Worm (Caenorhabditis elegans): Measurements from ENCODE around the gene his-16.

DNA sequence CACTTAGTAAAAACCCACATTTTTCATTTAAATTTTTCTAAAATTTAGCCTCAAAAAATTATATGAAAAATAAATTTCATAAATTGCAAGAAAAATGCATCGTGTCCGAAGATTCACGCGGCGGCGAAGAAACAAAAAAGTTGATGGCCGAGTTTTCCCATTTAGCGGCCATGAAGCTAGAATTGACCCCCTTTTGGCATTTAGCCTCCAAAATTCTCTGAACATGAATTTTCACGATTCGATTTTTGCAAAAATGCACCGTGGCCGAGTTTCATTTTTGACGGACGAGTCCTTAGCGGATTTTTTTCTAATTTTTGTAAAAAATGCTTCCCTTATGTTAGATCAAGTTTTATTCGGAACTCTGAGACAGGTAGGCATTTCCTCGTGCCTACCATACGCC is 2.4 kb downstream of the his-16 start:
- no peak for TF ChIP-seq T22C8.4 (GFP tag; IDR thresholded peaks at IDR 0.05)
- no peak for TF ChIP-seq med-1 (GFP tag; optimal IDR thresholded peaks at IDR 0.05; ENCODE audit: insufficient read depth)
- TF ChIP-seq ztf-29 (GFP tag; IDR thresholded peaks at IDR 0.05), result no peak
- no peak for TF ChIP-seq cog-1 (tag; optimal IDR thresholded peaks at IDR 0.05)
- TF ChIP-seq ztf-23 (GFP tag; IDR thresholded peaks at IDR 0.05), result no peak
- TF ChIP-seq klf-2 (GFP tag; conservative IDR thresholded peaks at IDR 0.05), result no peak
- TF ChIP-seq flt-1 (GFP tag; IDR thresholded peaks at IDR 0.05), result no peak

Data from whole organism, midembryonic.